Worm (Caenorhabditis elegans) whole organism, young adult: ENCODE results near the gene npr-9.

Experiments
- B0261.1 ChIP-seq: sonication (generic microtip); optimal IDR thresholded peaks from 2 replicates; lab custom pipeline; 2016; ENCODE audit warnings: mild to moderate bottlenecking, missing genetic modification characterization, moderate library complexity, missing compliant biosample characterization
- F10E7.11 ChIP-seq: sonication (generic microtip); optimal IDR thresholded peaks from 2 replicates; lab custom pipeline; 2017; ENCODE audit warnings: mild to moderate bottlenecking, missing genetic modification characterization, moderate library complexity, missing compliant biosample characterization
- F37B4.10 ChIP-seq: fragments of 200-800 bp; sonication (Bioruptor generic); IDR thresholded peaks from 2 replicates; pipeline ENCODE4 v1.3.6; 2022; ENCODE audit warnings: missing genetic modification characterization, missing compliant biosample characterization
- F55B11.4 ChIP-seq: sonication (generic microtip); optimal IDR thresholded peaks from 2 replicates; lab custom pipeline; 2016; ENCODE audit warnings: missing compliant biosample characterization, missing genetic modification characterization, borderline replicate concordance; ENCODE audit not compliant: insufficient read depth
- F57A8.1 ChIP-seq: fragments of 200-800 bp; sonication (Bioruptor generic); optimal IDR thresholded peaks from 2 replicates; lab custom pipeline; 2018; ENCODE audit warnings: mild to moderate bottlenecking, missing genetic modification characterization, moderate library complexity, missing compliant biosample characterization
- K11D2.4 ChIP-seq: fragments of 200-800 bp; sonication (Bioruptor generic); IDR thresholded peaks from 2 replicates; pipeline ENCODE4 v1.3.6; 2022; ENCODE audit warnings: missing genetic modification reagents, missing genetic modification characterization, missing compliant biosample characterization
- T26A5.8 ChIP-seq: sonication (generic microtip); optimal IDR thresholded peaks from 2 replicates; lab custom pipeline; 2016; ENCODE audit warnings: missing genetic modification characterization, missing compliant biosample characterization
- cebp-1 ChIP-seq, 2 experiments: fragments of 200-800 bp in 1 of 2; sonication (Bioruptor generic) in 1 of 2; sonication (generic microtip) in 1 of 2; IDR thresholded peaks in 1 of 2; optimal IDR thresholded peaks in 1 of 2; 2 replicates each; pipeline versions ENCODE4 v1.3.6 to Lab custom; 2017 to 2022; ENCODE audit warnings: missing compliant biosample characterization in 2 of 2, missing genetic modification characterization in 2 of 2, mild to moderate bottlenecking in 1 of 2, missing genetic modification reagents in 1 of 2, moderate library complexity in 1 of 2
- ceh-58 ChIP-seq: fragments of 200-800 bp; sonication (Bioruptor generic); IDR thresholded peaks from 2 replicates; pipeline ENCODE4 v1.3.6; 2022; ENCODE audit warnings: missing genetic modification characterization, missing compliant biosample characterization
- ceh-79 ChIP-seq: sonication (generic microtip); optimal IDR thresholded peaks from 2 replicates; lab custom pipeline; 2017; ENCODE audit warnings: mild to moderate bottlenecking, missing genetic modification characterization, missing compliant biosample characterization
- dpff-1 ChIP-seq: sonication (generic microtip); optimal IDR thresholded peaks from 2 replicates; lab custom pipeline; 2017; ENCODE audit warnings: mild to moderate bottlenecking, missing genetic modification characterization, missing compliant biosample characterization
- efl-1 ChIP-seq: fragments of 150-350 bp; optimal IDR thresholded peaks from 2 replicates; lab custom pipeline; 2014; ENCODE audit warnings: missing biosample characterization, missing genetic modification reagents, missing genetic modification characterization
- egl-18 ChIP-seq: fragments of 200-800 bp; sonication (Bioruptor generic); IDR thresholded peaks from 2 replicates; pipeline ENCODE4 v1.3.6; 2022; ENCODE audit warnings: missing genetic modification reagents, missing genetic modification characterization, missing compliant biosample characterization
- hlh-12 ChIP-seq: sonication (generic microtip); optimal IDR thresholded peaks from 2 replicates; lab custom pipeline; 2016; ENCODE audit warnings: missing genetic modification characterization, missing compliant biosample characterization
- hrde-1 ChIP-seq: sonication (generic microtip); optimal IDR thresholded peaks from 2 replicates; lab custom pipeline; 2016; ENCODE audit warnings: missing genetic modification characterization, mild to moderate bottlenecking, missing compliant biosample characterization, moderate library complexity, missing genotype, missing genetic modification reagents, borderline replicate concordance
- let-526 ChIP-seq: fragments of 200-800 bp; sonication (Bioruptor generic); IDR thresholded peaks from 2 replicates; pipeline ENCODE4 v1.3.6; 2022; ENCODE audit warnings: missing genetic modification reagents, missing genetic modification characterization, missing compliant biosample characterization
- let-607 ChIP-seq, 2 experiments: fragments of 200-800 bp in 1 of 2; sonication (Bioruptor generic) in 1 of 2; sonication (generic microtip) in 1 of 2; optimal IDR thresholded peaks; 2 replicates each; lab custom pipeline; 2016 to 2018; ENCODE audit warnings: mild to moderate bottlenecking in 2 of 2, missing compliant biosample characterization in 2 of 2, missing genetic modification characterization in 2 of 2, moderate library complexity in 2 of 2, missing genotype in 1 of 2
- madf-10 ChIP-seq: sonication (generic microtip); optimal IDR thresholded peaks from 2 replicates; lab custom pipeline; 2016; ENCODE audit warnings: mild to moderate bottlenecking, missing genetic modification characterization, missing compliant biosample characterization
- mel-28 ChIP-seq: sonication (generic microtip); optimal IDR thresholded peaks from 2 replicates; lab custom pipeline; 2016; ENCODE audit warnings: borderline replicate concordance, mild to moderate bottlenecking, missing genetic modification characterization, missing compliant biosample characterization
- mxl-1 ChIP-seq: sonication (generic microtip); optimal IDR thresholded peaks from 2 replicates; lab custom pipeline; 2016; ENCODE audit warnings: missing genetic modification characterization, missing compliant biosample characterization
- nfyb-1 ChIP-seq: fragments of 200-800 bp; sonication (Bioruptor generic); IDR thresholded peaks from 2 replicates; pipeline ENCODE4 v1.3.6; 2022; ENCODE audit warnings: missing genetic modification reagents, missing genetic modification characterization, missing compliant biosample characterization
- nhr-179 ChIP-seq: sonication (generic microtip); optimal IDR thresholded peaks from 2 replicates; lab custom pipeline; 2016; ENCODE audit warnings: mild to moderate bottlenecking, missing genetic modification characterization, missing compliant biosample characterization
- nhr-80 ChIP-seq: sonication (generic microtip); optimal IDR thresholded peaks from 2 replicates; lab custom pipeline; 2016; ENCODE audit warnings: missing genetic modification characterization, missing compliant biosample characterization
- pha-4 ChIP-seq: fragments of 150-350 bp; sonication (generic microtip); optimal IDR thresholded peaks from 2 replicates; lab custom pipeline; 2014; ENCODE audit warnings: missing biosample characterization, missing genetic modification reagents, missing genetic modification characterization
- rcor-1 ChIP-seq: fragments of 200-800 bp; sonication (Bioruptor generic); IDR thresholded peaks from 2 replicates; pipeline ENCODE4 v1.3.6; 2022; ENCODE audit warnings: missing genetic modification reagents, missing genetic modification characterization, missing compliant biosample characterization
- snpc-4 ChIP-seq, 5 experiments: fragments of 150-350 bp in 1 of 5; sonication (generic microtip) in 4 of 5; optimal IDR thresholded peaks; 2 replicates each; lab custom pipeline; 2014 to 2018; ENCODE audit warnings: missing genetic modification characterization in 5 of 5, missing biosample characterization in 3 of 5, antibody characterized with exemption in 2 of 5, mild to moderate bottlenecking in 2 of 5, missing compliant biosample characterization in 2 of 5, missing genotype in 2 of 5, moderate library complexity in 2 of 5, missing genetic modification reagents in 1 of 5
- tbp1 ChIP-seq: fragments of 200-800 bp; sonication (Bioruptor generic); optimal IDR thresholded peaks from 2 replicates; lab custom pipeline; 2018; ENCODE audit warnings: mild to moderate bottlenecking, missing genetic modification characterization, missing compliant biosample characterization
- tlf-1 ChIP-seq: fragments of 200-800 bp; sonication (Bioruptor generic); optimal IDR thresholded peaks from 2 replicates; lab custom pipeline; 2018; ENCODE audit warnings: mild to moderate bottlenecking, missing genetic modification characterization, missing compliant biosample characterization
- unc-130 ChIP-seq: sonication (generic microtip); optimal IDR thresholded peaks from 2 replicates; lab custom pipeline; 2016; ENCODE audit warnings: missing genetic modification reagents, missing genetic modification characterization, missing compliant biosample characterization
- unc-62 ChIP-seq: fragments of 150-350 bp; optimal IDR thresholded peaks from 2 replicates; lab custom pipeline; 2014; ENCODE audit warnings: missing biosample characterization, missing genetic modification reagents, missing genetic modification characterization
- zim-3 ChIP-seq: sonication (generic microtip); optimal IDR thresholded peaks from 2 replicates; lab custom pipeline; 2017; ENCODE audit warnings: mild to moderate bottlenecking, missing genetic modification characterization, moderate library complexity, missing compliant biosample characterization
- ztf-18 ChIP-seq: sonication (generic microtip); optimal IDR thresholded peaks from 2 replicates; lab custom pipeline; 2016; ENCODE audit warnings: missing genotype, mild to moderate bottlenecking, missing genetic modification characterization, missing compliant biosample characterization
- ztf-25 ChIP-seq: fragments of 200-800 bp; sonication (Bioruptor generic); IDR thresholded peaks from 2 replicates; pipeline ENCODE4 v1.3.6; 2022; ENCODE audit warnings: missing genetic modification reagents, missing genetic modification characterization, missing compliant biosample characterization
- ztf-28 ChIP-seq: fragments of 200-800 bp; sonication (Bioruptor generic); IDR thresholded peaks from 2 replicates; pipeline ENCODE4 v1.3.6; 2022; ENCODE audit warnings: missing genetic modification reagents, missing genetic modification characterization, missing compliant biosample characterization
- ztf-6 ChIP-seq: fragments of 200-800 bp; sonication (Bioruptor generic); IDR thresholded peaks from 2 replicates; pipeline ENCODE4 v1.3.6; 2022; ENCODE audit warnings: missing genetic modification reagents, missing genetic modification characterization, missing compliant biosample characterization

Gene npr-9

DNA sequence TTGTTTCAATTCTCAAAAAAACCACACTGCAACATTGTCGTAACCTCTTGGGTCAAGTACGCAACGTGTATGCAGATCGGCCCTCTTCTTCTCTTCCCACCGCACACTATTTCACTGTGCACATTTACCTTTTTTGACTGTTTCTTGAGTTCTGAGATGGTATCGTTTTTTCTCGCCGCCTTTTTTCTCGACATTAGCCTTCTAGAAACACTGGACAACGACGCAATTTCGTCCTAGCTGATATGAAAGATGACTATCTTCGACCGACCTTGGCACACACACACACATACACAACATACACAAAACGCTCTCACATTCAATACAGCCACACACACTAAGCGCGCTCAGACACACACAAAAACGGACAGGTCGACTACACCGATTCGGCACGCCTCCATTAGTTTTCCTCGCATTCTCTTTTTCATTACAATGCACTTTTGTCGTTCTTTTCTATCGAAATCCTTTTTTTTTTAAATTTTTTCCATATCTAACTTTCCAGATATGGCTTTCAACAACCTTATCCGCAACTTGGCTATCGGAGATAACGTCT is 9.9 kb downstream of the npr-9 start, which contains the start of gene aco-1 (continued):
- TF ChIP-seq cebp-1 (GFP tag; IDR thresholded peaks at IDR 0.05; lab: Robert Waterston, UW) (no peak), cebp-1 (tag; optimal IDR thresholded peaks at IDR 0.05; lab: Kevin White, UChicago) (no peak), mxl-1 (no peak), let-607 (tag; optimal IDR thresholded peaks at IDR 0.05; lab: Kevin White, UChicago) (peak in 1 of 2 experiments; percentile 33), K11D2.4 (GFP tag; lab: Robert Waterston, UW) (no peak), hrde-1 (tag; lab: Kevin White, UChicago) (no peak), F37B4.10 (GFP tag; lab: Robert Waterston, UW) (no peak), F55B11.4 (tag; lab: Kevin White, UChicago) (no peak), dpff-1 (tag; lab: Kevin White, UChicago) (no peak), tbp1 (GFP tag; lab: Kevin White, UChicago) (no peak), F57A8.1 (GFP tag; lab: Kevin White, UChicago) (no peak), T26A5.8 (tag; lab: Kevin White, UChicago) (no peak), tlf-1 (GFP tag; lab: Kevin White, UChicago) (no peak), let-526 (no peak), ceh-58 (no peak), zim-3 (tag; lab: Kevin White, UChicago) (no peak), mel-28 (tag; lab: Kevin White, UChicago) (no peak), rcor-1 (GFP tag; lab: Robert Waterston, UW) (no peak), ztf-18 (tag; lab: Kevin White, UChicago) (no peak), ztf-6 (GFP tag; lab: Robert Waterston, UW) (no peak), pha-4 (tag; lab: Kevin White, UChicago) (no peak), nfyb-1 (GFP tag; lab: Robert Waterston, UW) (0 out of 2 replicates have a peak, but pooled peaks have one; percentile 41), F10E7.11 (tag; lab: Kevin White, UChicago) (no peak), B0261.1 (tag; lab: Kevin White, UChicago) (no peak), nhr-80 (peak; percentile 72), efl-1 (GFP tag; lab: Kevin White, UChicago) (no peak), snpc-4 (GFP tag; optimal IDR thresholded peaks at IDR 0.05; lab: Kevin White, UChicago) (no peak), snpc-4 (tag; optimal IDR thresholded peaks at IDR 0.05; lab: Kevin White, UChicago) (peak in 1 of 4 experiments; percentile 29), unc-62 (GFP tag; lab: Kevin White, UChicago) (no peak), nhr-179 (tag; lab: Kevin White, UChicago) (no peak), egl-18 (GFP tag; lab: Robert Waterston, UW) (no peak)

DNA sequence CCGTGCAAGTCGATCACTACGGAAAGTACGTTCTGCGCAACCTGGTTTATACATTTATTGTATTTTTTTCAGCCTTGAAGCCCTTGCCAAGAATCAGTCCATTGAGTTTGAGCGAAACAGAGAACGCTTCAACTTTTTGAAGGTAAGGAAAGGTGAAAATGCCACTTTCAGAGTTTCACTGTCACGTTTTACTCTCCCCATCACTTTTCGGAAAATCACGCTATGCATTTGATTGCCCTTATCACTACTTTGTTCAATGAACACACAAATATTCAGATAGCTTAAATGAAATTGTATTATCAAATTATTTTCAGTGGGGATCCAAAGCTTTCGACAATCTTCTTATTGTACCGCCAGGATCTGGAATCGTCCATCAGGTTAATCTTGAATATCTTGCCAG is 11.0 kb downstream of the npr-9 start:
- no peak for TF ChIP-seq ztf-28 (GFP tag; lab: Robert Waterston, UW)
- no peak for TF ChIP-seq ztf-25 (GFP tag; lab: Robert Waterston, UW)
- peak; percentile 17 for TF ChIP-seq nhr-80

ce11 chrX:11344899-11345298 is 15.4 kb downstream of the npr-9 start:
- no peak for TF ChIP-seq madf-10 (tag; lab: Kevin White, UChicago)
- TF ChIP-seq hlh-12: no peak
- no peak for TF ChIP-seq unc-130 (GFP tag; lab: Kevin White, UChicago)
- no peak for TF ChIP-seq ceh-79
